Worm (Caenorhabditis elegans) whole organism, mixed stage, embryonic: ENCODE measurements around the gene msp-45.

Source experiments
- M03D4.4 ChIP-seq: sonication (generic microtip); optimal IDR thresholded peaks from 2 replicates; lab custom pipeline; 2017; ENCODE audit warnings: mild to moderate bottlenecking, missing genetic modification characterization, missing compliant biosample characterization
- bed-3 ChIP-seq: fragments of 200-800 bp; sonication (Bioruptor generic); optimal IDR thresholded peaks from 3 replicates; lab custom pipeline; 2018; ENCODE audit warnings: mild to moderate bottlenecking, missing genetic modification characterization, moderate library complexity, missing compliant biosample characterization
- blmp-1 ChIP-seq: fragments of 150-350 bp; optimal IDR thresholded peaks from 2 replicates; lab custom pipeline; 2014; ENCODE audit warnings: missing biosample characterization, missing genetic modification characterization
- ceh-39 ChIP-seq: fragments of 150-350 bp; optimal IDR thresholded peaks from 2 replicates; lab custom pipeline; 2014; ENCODE audit warnings: missing biosample characterization, missing genetic modification characterization
- ceh-43 ChIP-seq: fragments of 200-800 bp; sonication (Bioruptor generic); optimal IDR thresholded peaks from 2 replicates; lab custom pipeline; 2018; ENCODE audit warnings: mild to moderate bottlenecking, missing genetic modification characterization, moderate library complexity, missing compliant biosample characterization
- ces-1 ChIP-seq: fragments of 150-350 bp; optimal IDR thresholded peaks from 2 replicates; lab custom pipeline; 2014; ENCODE audit warnings: missing biosample characterization, missing genetic modification reagents, missing genetic modification characterization
- drap-1 ChIP-seq: fragments of 200-800 bp; sonication (Bioruptor generic); optimal IDR thresholded peaks from 3 replicates; lab custom pipeline; 2018; ENCODE audit warnings: mild to moderate bottlenecking, missing genetic modification characterization, missing compliant biosample characterization
- elt-1 ChIP-seq: sonication (generic microtip); optimal IDR thresholded peaks from 2 replicates; lab custom pipeline; 2017; ENCODE audit warnings: missing genetic modification characterization, mild to moderate bottlenecking, missing compliant biosample characterization, antibody characterized with exemption, moderate library complexity, borderline replicate concordance; ENCODE audit not compliant: insufficient read depth
- elt-3 ChIP-seq: fragments of 150-350 bp; optimal IDR thresholded peaks from 2 replicates; lab custom pipeline; 2014; ENCODE audit warnings: missing biosample characterization, missing genetic modification characterization
- flh-1 ChIP-seq: fragments of 200-800 bp; sonication (Bioruptor generic); optimal IDR thresholded peaks from 2 replicates; lab custom pipeline; 2018; ENCODE audit warnings: mild to moderate bottlenecking, missing genetic modification characterization, moderate library complexity, missing compliant biosample characterization
- ham-2 ChIP-seq: fragments of 200-800 bp; sonication (Bioruptor generic); optimal IDR thresholded peaks from 2 replicates; lab custom pipeline; 2018; ENCODE audit warnings: mild to moderate bottlenecking, missing genetic modification characterization, missing compliant biosample characterization
- hlh-1 ChIP-seq: fragments of 150-350 bp; optimal IDR thresholded peaks from 2 replicates; lab custom pipeline; 2014; ENCODE audit warnings: missing biosample characterization, missing genetic modification reagents, missing genetic modification characterization
- lin-13 ChIP-seq: fragments of 150-350 bp; optimal IDR thresholded peaks from 2 replicates; lab custom pipeline; 2014; ENCODE audit warnings: missing biosample characterization, missing genetic modification characterization
- lin-32 ChIP-seq: fragments of 200-800 bp; sonication (Bioruptor generic); optimal IDR thresholded peaks from 2 replicates; lab custom pipeline; 2018; ENCODE audit warnings: mild to moderate bottlenecking, missing genetic modification characterization, missing compliant biosample characterization
- lsy-2 ChIP-seq: fragments of 150-350 bp; optimal IDR thresholded peaks from 2 replicates; lab custom pipeline; 2014; ENCODE audit warnings: missing biosample characterization, missing genetic modification characterization
- mab-5 ChIP-seq: fragments of 150-350 bp; optimal IDR thresholded peaks from 2 replicates; lab custom pipeline; 2014; ENCODE audit warnings: missing biosample characterization, missing genetic modification characterization
- mep-1 ChIP-seq: fragments of 150-350 bp; optimal IDR thresholded peaks from 2 replicates; lab custom pipeline; 2017; ENCODE audit warnings: missing biosample characterization, missing genetic modification reagents, missing genetic modification characterization, inconsistent platforms
- mls-2 ChIP-seq: sonication (generic microtip); optimal IDR thresholded peaks from 2 replicates; lab custom pipeline; 2016; ENCODE audit warnings: mild to moderate bottlenecking, missing genetic modification characterization, moderate library complexity, missing compliant biosample characterization
- nhr-12 ChIP-seq: fragments of 150-350 bp; optimal IDR thresholded peaks from 2 replicates; lab custom pipeline; 2014; ENCODE audit warnings: missing biosample characterization, missing genetic modification characterization
- nhr-2 ChIP-seq: fragments of 150-350 bp; optimal IDR thresholded peaks from 2 replicates; lab custom pipeline; 2014; ENCODE audit warnings: missing biosample characterization, missing genetic modification characterization
- nhr-237 ChIP-seq: fragments of 150-350 bp; optimal IDR thresholded peaks from 2 replicates; lab custom pipeline; 2014; ENCODE audit warnings: missing biosample characterization, missing genetic modification characterization
- nhr-28 ChIP-seq: fragments of 150-350 bp; optimal IDR thresholded peaks from 2 replicates; lab custom pipeline; 2014; ENCODE audit warnings: missing biosample characterization, missing genetic modification characterization
- nhr-76 ChIP-seq: sonication (generic microtip); optimal IDR thresholded peaks from 2 replicates; lab custom pipeline; 2017; ENCODE audit warnings: missing biosample characterization, missing genetic modification characterization
- pha-4 ChIP-seq: fragments of 150-350 bp; optimal IDR thresholded peaks from 2 replicates; lab custom pipeline; 2018; ENCODE audit warnings: missing biosample characterization, missing genetic modification reagents, missing genetic modification characterization
- sem-2 ChIP-seq: fragments of 200-800 bp; sonication (Bioruptor generic); optimal IDR thresholded peaks from 2 replicates; lab custom pipeline; 2018; ENCODE audit warnings: mild to moderate bottlenecking, missing genetic modification characterization, missing compliant biosample characterization
- snpc-4 ChIP-seq: fragments of 150-350 bp; optimal IDR thresholded peaks from 2 replicates; lab custom pipeline; 2014; ENCODE audit warnings: missing biosample characterization, missing genetic modification characterization
- sptf-1 ChIP-seq: sonication (generic microtip); optimal IDR thresholded peaks from 2 replicates; lab custom pipeline; 2017; ENCODE audit warnings: mild to moderate bottlenecking, missing genetic modification characterization, moderate library complexity, missing compliant biosample characterization
- tbx-8 ChIP-seq: fragments of 200-800 bp; sonication (Bioruptor generic); optimal IDR thresholded peaks from 2 replicates; lab custom pipeline; 2018; ENCODE audit warnings: mild to moderate bottlenecking, missing genetic modification characterization, moderate library complexity, missing compliant biosample characterization
- unc-120 ChIP-seq: sonication (generic microtip); optimal IDR thresholded peaks from 2 replicates; lab custom pipeline; 2017; ENCODE audit warnings: missing genetic modification characterization, missing compliant biosample characterization; ENCODE audit not compliant: poor library complexity, severe bottlenecking
- unc-39 ChIP-seq: fragments of 150-350 bp; optimal IDR thresholded peaks from 2 replicates; lab custom pipeline; 2014; ENCODE audit warnings: missing biosample characterization, missing genetic modification characterization
- unc-62 ChIP-seq: fragments of 150-350 bp; optimal IDR thresholded peaks from 2 replicates; lab custom pipeline; 2014; ENCODE audit warnings: missing biosample characterization, missing genetic modification reagents, missing genetic modification characterization

msp-45 gene

DNA sequence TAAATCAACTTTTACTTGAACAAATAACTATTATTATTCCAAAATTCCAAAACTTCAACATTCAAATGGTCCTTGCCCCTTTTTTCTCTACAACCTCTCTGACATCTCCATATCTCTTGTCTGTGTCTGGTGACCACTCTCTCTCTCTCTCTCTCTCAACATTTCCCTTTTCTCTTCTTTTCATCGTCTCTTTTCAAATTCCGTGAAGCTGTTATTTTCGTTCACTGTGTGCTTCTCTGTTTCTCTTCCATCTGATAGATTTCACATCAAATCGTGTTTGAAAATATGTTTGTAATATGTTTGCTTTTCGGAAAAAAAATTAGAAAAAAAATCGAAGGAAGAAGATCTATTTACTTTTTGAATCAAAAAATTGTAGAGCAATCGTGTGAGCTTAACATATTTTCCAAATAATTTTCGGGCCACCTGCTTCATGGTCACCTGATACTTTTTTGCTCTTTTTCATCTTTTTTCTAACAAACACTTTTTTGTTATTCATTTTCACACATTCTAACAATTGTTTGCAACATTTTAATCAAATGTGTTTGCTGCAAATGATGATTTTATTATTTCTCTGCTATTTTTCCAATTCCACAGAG, 44.2 kb upstream of the msp-45 start:
- TF ChIP-seq ces-1 (no peak), ham-2 (no peak), unc-120 (tag; lab: Kevin White, UChicago) (peak; percentile 58), unc-62 (GFP tag; lab: Kevin White, UChicago) (peak; percentile 10), sptf-1 (no peak), flh-1 (GFP tag; lab: Kevin White, UChicago) (no peak), hlh-1 (no peak), blmp-1 (no peak), nhr-12 (tag; lab: Kevin White, UChicago) (no peak), sem-2 (GFP tag; lab: Kevin White, UChicago) (no peak), bed-3 (GFP tag; lab: Kevin White, UChicago) (no peak), M03D4.4 (no peak), lin-13 (tag; lab: Kevin White, UChicago) (no peak), nhr-28 (no peak), mep-1 (tag; lab: Kevin White, UChicago) (peak; percentile 13), unc-39 (no peak), ceh-43 (GFP tag; lab: Kevin White, UChicago) (no peak), drap-1 (GFP tag; lab: Kevin White, UChicago) (no peak), nhr-237 (tag; lab: Kevin White, UChicago) (no peak), mab-5 (tag; lab: Kevin White, UChicago) (no peak)

DNA sequence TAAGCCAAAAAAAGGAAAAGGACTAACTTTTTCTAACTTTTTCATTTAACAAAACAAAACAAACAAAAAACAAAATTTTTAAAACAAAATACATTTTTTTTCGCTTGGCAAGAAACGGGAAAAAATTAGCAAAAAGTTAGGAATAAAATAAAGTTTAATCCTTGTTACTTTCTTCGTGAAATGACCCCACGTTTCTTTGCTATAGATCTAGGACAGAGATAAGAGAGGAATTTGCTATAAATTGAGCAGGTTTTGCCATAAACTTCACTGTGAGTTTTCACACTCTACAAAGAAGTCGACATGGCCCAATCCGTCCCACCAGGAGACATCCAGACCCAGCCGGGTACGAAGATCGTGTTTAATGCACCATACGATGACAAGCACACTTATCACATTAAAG, 42.6 kb upstream of the msp-45 start, which contains the start of gene msp-50:
msp-50 (plus strand) TSS at position 301 of the 400 bp plus-strand sequence.
- TF ChIP-seq bed-3 (GFP tag; lab: Kevin White, UChicago) (no peak), unc-62 (GFP tag; lab: Kevin White, UChicago) (no peak), nhr-237 (tag; lab: Kevin White, UChicago) (no peak), blmp-1 (no peak), nhr-12 (tag; lab: Kevin White, UChicago) (no peak), nhr-2 (no peak), unc-39 (no peak), hlh-1 (no peak), lsy-2 (no peak), ces-1 (no peak), sptf-1 (no peak), nhr-28 (no peak), ham-2 (no peak), unc-120 (tag; lab: Kevin White, UChicago) (no peak), mep-1 (tag; lab: Kevin White, UChicago) (no peak), tbx-8 (GFP tag; lab: Kevin White, UChicago) (no peak), ceh-39 (tag; lab: Kevin White, UChicago) (no peak), ceh-43 (GFP tag; lab: Kevin White, UChicago) (no peak), elt-3 (tag; lab: Kevin White, UChicago) (no peak)

DNA sequence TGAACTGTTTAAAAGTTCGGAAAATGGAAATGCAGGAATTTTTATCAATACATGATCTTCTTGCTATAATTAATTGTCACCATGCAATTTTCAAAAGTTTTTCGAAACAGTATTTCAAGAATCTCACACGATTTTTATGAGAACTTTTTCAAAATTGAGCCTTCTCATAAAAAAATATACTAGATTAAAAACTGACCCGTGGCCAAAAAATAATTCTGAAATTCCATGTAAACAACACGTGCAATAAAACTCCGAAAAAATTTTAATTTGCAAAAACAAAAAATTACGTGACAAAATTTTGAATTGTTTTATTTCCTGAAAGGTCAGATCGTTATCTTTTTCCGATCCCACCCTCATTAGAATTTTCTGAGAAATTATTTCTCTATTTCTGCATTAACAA, 38.6 kb upstream of the msp-45 start, which contains the start of gene C34F11.5:
C34F11.5 (plus strand) TSS at position 301 of the 400 bp plus-strand sequence.
- TF ChIP-seq snpc-4 (no peak), mls-2 (tag; lab: Kevin White, UChicago) (no peak), M03D4.4 (no peak), nhr-76 (tag; lab: Kevin White, UChicago) (no peak), lin-32 (GFP tag; lab: Kevin White, UChicago) (no peak), lsy-2 (no peak), elt-1 (tag; lab: Kevin White, UChicago) (no peak), drap-1 (GFP tag; lab: Kevin White, UChicago) (no peak), pha-4 (no peak), unc-62 (GFP tag; lab: Kevin White, UChicago) (no peak), nhr-2 (no peak), nhr-12 (tag; lab: Kevin White, UChicago) (no peak)

DNA sequence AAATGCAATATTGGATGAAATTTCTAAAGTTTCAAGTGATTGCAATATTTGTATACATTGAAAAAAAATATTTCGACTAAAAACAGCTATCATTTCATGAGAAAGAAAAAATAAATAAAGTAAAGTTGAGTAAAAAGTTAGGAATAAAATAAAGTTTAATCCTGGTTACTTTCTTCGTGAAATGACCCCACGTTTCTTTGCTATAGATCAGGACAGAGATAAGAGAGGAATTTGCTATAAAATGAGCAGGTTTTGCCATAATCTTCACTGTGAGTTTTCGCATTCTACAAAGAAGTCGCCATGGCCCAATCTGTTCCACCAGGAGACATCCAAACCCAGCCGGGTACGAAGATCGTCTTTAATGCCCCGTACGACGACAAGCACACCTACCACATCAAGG, 37.2 kb upstream of the msp-45 start, which contains the start of gene msp-49:
msp-49 (plus strand) TSS at position 301 of the 400 bp plus-strand sequence.
- no peak for TF ChIP-seq bed-3 (GFP tag; lab: Kevin White, UChicago)
- TF ChIP-seq hlh-1 = no peak
- no peak for TF ChIP-seq drap-1 (GFP tag; lab: Kevin White, UChicago)
- no peak for TF ChIP-seq unc-62 (GFP tag; lab: Kevin White, UChicago)
- TF ChIP-seq ceh-43 (GFP tag; lab: Kevin White, UChicago) = no peak
- no peak for TF ChIP-seq mab-5 (tag; lab: Kevin White, UChicago)
- TF ChIP-seq unc-120 (tag; lab: Kevin White, UChicago) = no peak
